Worm (Caenorhabditis elegans): ENCODE results near the gene R05D3.3.
A peak's percentile ranks its signal among the peaks of the same experiment; 100 is the strongest.
"Not testable (repeated sequence)": the region's sequence is repeated elsewhere in the genome, so short reads cannot be mapped to it uniquely, and the experiment has no call there.

R05D3.3 gene

DNA sequence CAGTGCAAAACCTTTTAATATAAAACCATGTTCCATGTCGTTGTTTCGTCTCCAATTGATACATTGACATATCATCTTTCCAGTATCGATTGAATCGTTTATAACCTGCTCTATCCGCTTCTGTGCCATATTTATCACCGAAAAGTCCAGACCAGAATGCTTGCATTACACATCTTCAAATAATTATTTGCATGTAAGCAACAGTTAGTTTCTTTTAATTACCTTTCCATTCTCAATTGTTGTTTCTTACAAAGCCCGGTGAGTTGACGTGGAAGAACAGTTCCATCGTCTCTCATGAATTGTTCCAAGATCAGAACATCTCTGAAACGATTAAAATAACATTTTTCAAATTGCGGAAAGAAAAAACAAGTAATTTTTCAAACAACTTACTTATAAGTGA, 32.6 kb upstream of the R05D3.3 start, which contains the start of gene iglr-2:
Gene iglr-2 (minus strand): TSS at position 101 of the 400 bp plus-strand sequence.
- no peak for TF ChIP-seq ceh-34 (tag; optimal IDR thresholded peaks at IDR 0.05)
- TF ChIP-seq hlh-13 (GFP tag; optimal IDR thresholded peaks at IDR 0.05) = no peak
- TF ChIP-seq ttx-3 (tag; optimal IDR thresholded peaks at IDR 0.05) = no peak

DNA sequence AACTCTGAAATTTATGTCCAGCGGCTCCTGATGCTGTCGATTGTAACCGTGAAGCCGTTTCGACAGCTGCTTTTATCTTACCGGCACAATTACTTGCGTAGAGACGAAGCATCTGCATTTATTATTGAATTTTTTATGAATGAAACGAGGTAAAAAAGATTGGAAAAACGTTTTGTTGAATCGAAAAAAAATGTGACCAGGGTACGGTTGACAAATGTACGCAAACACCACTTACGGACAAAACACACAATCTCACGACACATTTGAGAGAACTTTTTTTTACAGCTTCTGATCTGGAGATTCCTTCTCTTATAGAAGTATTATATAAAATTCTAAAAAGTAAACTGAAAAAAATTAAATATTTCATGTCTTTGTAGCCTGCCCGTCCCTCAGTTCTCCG, 32.0 kb upstream of the R05D3.3 start, which contains the start of the genes mrps-18A and ZC262.2:
Gene mrps-18A (minus strand): TSS at position 141 of the 400 bp plus-strand sequence.
Gene ZC262.2 (plus strand): TSS at position 284 of the 400 bp plus-strand sequence.
- no peak for TF ChIP-seq sox-2 (GFP tag; IDR thresholded peaks at IDR 0.05)
- TF ChIP-seq ets-4 (tag; optimal IDR thresholded peaks at IDR 0.05) = no peak
- no peak for TF ChIP-seq hlh-13 (GFP tag; optimal IDR thresholded peaks at IDR 0.05)
- no peak for TF ChIP-seq sox-4 (tag; optimal IDR thresholded peaks at IDR 0.05)
- TF ChIP-seq odd-2 (tag; optimal IDR thresholded peaks at IDR 0.05) = no peak
- TF ChIP-seq sdc-2 (tag; optimal IDR thresholded peaks at IDR 0.05) = no peak
- peak; percentile 9 for TF ChIP-seq nfya-1 (tag; optimal IDR thresholded peaks at IDR 0.05)
- peak; percentile 62 for TF ChIP-seq hlh-30 (tag; optimal IDR thresholded peaks at IDR 0.05; ENCODE audit: insufficient read depth)

ce11 chrIII:8334432-8334831, 29.4 kb upstream of the R05D3.3 start, which contains the start of gene ZC262.4:
Gene ZC262.4 (minus strand): TSS chrIII:8334532.
- TF ChIP-seq mec-3 (tag; optimal IDR thresholded peaks at IDR 0.05; ENCODE audit: borderline replicate concordance) = no peak
- TF ChIP-seq tbx-2 (tag; optimal IDR thresholded peaks at IDR 0.05) = no peak
- no peak for TF ChIP-seq hlh-8 (tag; optimal IDR thresholded peaks at IDR 0.05)
- TF ChIP-seq ttx-3 (tag; optimal IDR thresholded peaks at IDR 0.05) = no peak
- no peak for TF ChIP-seq madf-2 (tag; optimal IDR thresholded peaks at IDR 0.05)
- no peak for TF ChIP-seq elt-4 (tag; optimal IDR thresholded peaks at IDR 0.05)
- TF ChIP-seq F13H6.1 (tag; optimal IDR thresholded peaks at IDR 0.05) = no peak
- no peak for TF ChIP-seq ceh-9 (tag; optimal IDR thresholded peaks at IDR 0.05)
- TF ChIP-seq K02D7.2 (tag; optimal IDR thresholded peaks at IDR 0.05) = no peak
- no peak for TF ChIP-seq T23F11.4 (GFP tag; optimal IDR thresholded peaks at IDR 0.05)
- TF ChIP-seq nhr-232 (tag; optimal IDR thresholded peaks at IDR 0.05) = no peak

DNA sequence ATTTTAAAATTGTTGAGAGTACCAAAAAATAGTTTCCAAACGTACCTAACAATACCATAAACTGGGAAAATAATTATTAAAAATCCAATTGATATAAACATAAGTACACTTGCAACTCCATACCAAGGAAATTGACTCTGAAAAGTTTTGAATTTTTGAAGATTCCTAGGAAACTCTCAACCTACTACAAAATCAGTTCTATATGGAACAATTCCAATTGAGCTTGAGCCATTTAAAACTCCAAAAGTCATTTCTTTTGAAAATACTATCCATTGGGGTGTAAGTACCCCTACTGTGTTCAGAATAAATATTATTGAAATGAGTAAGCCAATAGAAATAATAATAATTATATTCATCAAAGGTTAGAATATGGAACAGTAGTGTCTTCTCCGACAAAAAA, 24.4 kb upstream of the R05D3.3 start, which contains the start of gene clc-28:
Gene clc-28 (minus strand): TSS at position 101 of the 400 bp plus-strand sequence.
- not testable (repeated sequence) for TF ChIP-seq ceh-30 (tag; optimal IDR thresholded peaks at IDR 0.05); dve-1 (tag; optimal IDR thresholded peaks at IDR 0.05); sox-2 (GFP tag; IDR thresholded peaks at IDR 0.05)

DNA sequence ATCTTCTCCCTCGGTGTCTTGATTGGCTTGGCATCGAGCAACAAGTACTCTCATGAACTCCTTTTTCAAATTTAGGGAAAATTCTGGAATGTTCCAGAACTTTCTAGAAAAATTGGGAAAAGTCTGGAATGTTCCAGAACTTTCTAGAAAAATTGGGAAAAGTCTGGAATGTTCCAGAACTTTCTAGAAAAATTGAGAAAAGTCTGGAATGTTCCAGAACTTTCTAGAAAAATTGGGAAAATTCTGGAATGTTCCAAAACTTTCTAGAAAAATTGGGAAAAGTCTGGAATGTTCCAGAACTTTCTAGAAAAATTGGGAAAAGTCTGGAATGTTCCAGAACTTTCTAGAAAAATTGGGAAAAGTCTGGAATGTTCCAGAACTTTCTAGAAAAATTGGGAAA, 19.5 kb upstream of the R05D3.3 start, which contains the start of gene ZC262.7:
Gene ZC262.7 (minus strand): TSS at position 54 of the 400 bp plus-strand sequence.
- TF ChIP-seq ceh-2, tbx-2, pax-1 (tag; optimal IDR thresholded peaks at IDR 0.05): not testable (repeated sequence)

- TF ChIP-seq npax-4, ceh-14, unc-42 (tag; optimal IDR thresholded peaks at IDR 0.05): not testable (repeated sequence)
Measured at ce11 chrIII:8347822-8348221, 16.0 kb upstream of the R05D3.3 start, which contains the start of gene clc-29. Gene clc-29 (minus strand): TSS chrIII:8347922.

ce11 chrIII:8354644-8355461, 9.0 kb upstream of the R05D3.3 start, which contains the start of gene unc-116:
Gene unc-116 (minus strand): TSS chrIII:8355174.
- TF ChIP-seq sox-2 (GFP tag; IDR thresholded peaks at IDR 0.05) (peak; percentile 11; the same call in 1 of the 2 replicates), pha-2 (tag; optimal IDR thresholded peaks at IDR 0.05) (no peak), ceh-31 (tag; optimal IDR thresholded peaks at IDR 0.05) (peak; percentile 5), hlh-30 (tag; optimal IDR thresholded peaks at IDR 0.05; ENCODE audit: insufficient read depth) (peak; percentile 86), ceh-30 (tag; optimal IDR thresholded peaks at IDR 0.05) (no peak), nfya-1 (tag; optimal IDR thresholded peaks at IDR 0.05) (peak; percentile 20), unc-55 (GFP tag; optimal IDR thresholded peaks at IDR 0.05) (peak; percentile 59), syd-9 (tag; optimal IDR thresholded peaks at IDR 0.05) (no peak), pha-4 (tag; optimal IDR thresholded peaks at IDR 0.05) (no peak), hlh-15 (tag; optimal IDR thresholded peaks at IDR 0.05) (no peak), fax-1 (tag; optimal IDR thresholded peaks at IDR 0.05) (no peak), ceh-48 (tag; optimal IDR thresholded peaks at IDR 0.05) (peak; percentile 44), zip-5 (tag; optimal IDR thresholded peaks at IDR 0.05) (no peak), unc-42 (tag; optimal IDR thresholded peaks at IDR 0.05) (peak; percentile 3), elt-4 (tag; optimal IDR thresholded peaks at IDR 0.05) (no peak), ahr-1 (tag; optimal IDR thresholded peaks at IDR 0.05) (no peak), ama-1 (optimal IDR thresholded peaks at IDR 0.05) (peak; percentile 47)
